6 worm cellular contexts compared by ENCODE assay signal in the genomic region with DNA sequence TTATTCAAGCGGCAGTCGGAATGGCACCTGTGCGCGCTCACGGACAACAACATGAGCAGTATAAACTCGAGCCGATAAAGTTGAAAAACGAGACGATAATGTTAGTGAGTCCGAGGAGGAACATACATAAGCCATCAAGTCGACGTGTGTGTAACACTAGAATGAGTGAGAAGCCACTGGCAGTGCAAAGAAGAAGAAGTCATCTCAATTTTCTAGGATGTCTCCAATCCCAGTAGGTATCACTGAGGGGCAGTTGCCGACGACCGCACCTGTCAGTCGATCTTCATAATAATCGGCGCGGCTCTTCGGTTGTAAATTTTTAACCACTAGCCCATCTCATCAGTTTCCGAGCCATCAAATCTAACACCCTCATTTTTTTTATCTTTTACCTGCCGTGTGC.
TF ChIP-seq lines count a peak whose summit lies in the region.

No protein-coding gene starts in this region.

TF ChIP-seq in whole organism, L2 larva, 48 proteins besides CTCF, POLR2A, EP300 and RAD21:
- TF ChIP-seq aly-2 (tag; optimal IDR thresholded peaks at IDR 0.05; lab: Kevin White, UChicago), result no peak
- TF ChIP-seq ceh-16 (tag; optimal IDR thresholded peaks at IDR 0.05; lab: Kevin White, UChicago), result no peak
- TF ChIP-seq sma-9 (GFP tag; optimal IDR thresholded peaks at IDR 0.05; lab: Kevin White, UChicago), result peak; percentile 20
- no peak for TF ChIP-seq sma-9 (tag; optimal IDR thresholded peaks at IDR 0.05; lab: Kevin White, UChicago)
- TF ChIP-seq R02D3.7 (tag; optimal IDR thresholded peaks at IDR 0.05; lab: Kevin White, UChicago), result no peak
- no peak for TF ChIP-seq ceh-82 (tag; optimal IDR thresholded peaks at IDR 0.05; lab: Kevin White, UChicago)
- TF ChIP-seq ZK546.5 (tag; optimal IDR thresholded peaks at IDR 0.05; lab: Kevin White, UChicago), result no peak
- peak; percentile 45 for TF ChIP-seq F13H6.1 (tag; optimal IDR thresholded peaks at IDR 0.05; lab: Kevin White, UChicago)
- no peak for TF ChIP-seq nhr-10 (tag; optimal IDR thresholded peaks at IDR 0.05; lab: Kevin White, UChicago)
- TF ChIP-seq nhr-11 (tag; optimal IDR thresholded peaks at IDR 0.05; lab: Kevin White, UChicago), result no peak
TF ChIP-seq in whole organism, L2 larva: peak in this region for 2.

TF ChIP-seq in whole organism, L3 larva, 47 proteins besides CTCF, POLR2A, EP300 and RAD21:
- TF ChIP-seq fos-1 (tag; optimal IDR thresholded peaks at IDR 0.05; lab: Kevin White, UChicago) (no peak), ama-1 (optimal IDR thresholded peaks at IDR 0.05; lab: Kevin White, UChicago) (peak; percentile 31)

TF ChIP-seq in whole organism, L4 larva, 104 proteins besides CTCF, POLR2A, EP300 and RAD21 (continues in another document):
- TF ChIP-seq mxl-3 (GFP tag; optimal IDR thresholded peaks at IDR 0.05; lab: Kevin White, UChicago) (no peak), fkh-10 (GFP tag; optimal IDR thresholded peaks at IDR 0.05; lab: Kevin White, UChicago) (no peak), zag-1 (tag; optimal IDR thresholded peaks at IDR 0.05; lab: Kevin White, UChicago) (no peak), unc-39 (tag; optimal IDR thresholded peaks at IDR 0.05; lab: Kevin White, UChicago) (no peak), unc-62 (GFP tag; optimal IDR thresholded peaks at IDR 0.05 in 1 of 2; lab: Kevin White, UChicago) (peak in 1 of 2 experiments; percentile 4), unc-62 (tag; optimal IDR thresholded peaks at IDR 0.05; lab: Kevin White, UChicago) (no peak), daf-16 (GFP tag; optimal IDR thresholded peaks at IDR 0.05; lab: Kevin White, UChicago) (peak in 1 of 2 experiments; percentile 65), daf-16 (tag; optimal IDR thresholded peaks at IDR 0.05; lab: Kevin White, UChicago) (no peak), dmd-9 (GFP tag; IDR thresholded peaks at IDR 0.05; lab: Robert Waterston, UW) (no peak), Y48G9A.11 (GFP tag; IDR thresholded peaks at IDR 0.05; lab: Robert Waterston, UW) (no peak), jun-1 (tag; optimal IDR thresholded peaks at IDR 0.05; lab: Kevin White, UChicago) (no peak), nhr-237 (tag; optimal IDR thresholded peaks at IDR 0.05; lab: Kevin White, UChicago) (no peak), madf-5 (GFP tag; IDR thresholded peaks at IDR 0.05; lab: Robert Waterston, UW) (no peak), ceh-20 (GFP tag; IDR thresholded peaks at IDR 0.05; lab: Robert Waterston, UW) (peak; percentile 8; the same call in 1 of the 2 replicates), aha-1 (tag; lab: Kevin White, UChicago) (peak; percentile 96), hmg-1.1 (GFP tag; IDR thresholded peaks at IDR 0.05; lab: Robert Waterston, UW) (0 out of 2 replicates have a peak, but pooled peaks have one; percentile 29), vab-7 (GFP tag; IDR thresholded peaks at IDR 0.05; lab: Robert Waterston, UW) (no peak), mdt-29 (GFP tag; IDR thresholded peaks at IDR 0.05; lab: Robert Waterston, UW) (no peak), saeg-2 (GFP tag; IDR thresholded peaks at IDR 0.05; lab: Robert Waterston, UW) (no peak)

TF ChIP-seq in whole organism, late embryonic, 69 proteins besides CTCF, POLR2A, EP300 and RAD21:
- TF ChIP-seq syd-9 (tag; optimal IDR thresholded peaks at IDR 0.05; lab: Kevin White, UChicago) (no peak), ceh-34 (tag; optimal IDR thresholded peaks at IDR 0.05; lab: Kevin White, UChicago) (peak; percentile 65), ceh-18 (tag; optimal IDR thresholded peaks at IDR 0.05; lab: Kevin White, UChicago) (no peak), rnt-1 (tag; optimal IDR thresholded peaks at IDR 0.05; lab: Kevin White, UChicago) (peak; percentile 61), unc-55 (GFP tag; optimal IDR thresholded peaks at IDR 0.05; lab: Kevin White, UChicago) (peak; percentile 29), ceh-24 (tag; optimal IDR thresholded peaks at IDR 0.05; lab: Kevin White, UChicago) (no peak)

TF ChIP-seq in whole organism, mixed stage, embryonic, 35 proteins besides CTCF, POLR2A, EP300 and RAD21:
- TF ChIP-seq unc-62 (GFP tag; optimal IDR thresholded peaks at IDR 0.05; lab: Kevin White, UChicago) (peak; percentile 61), unc-39 (tag; optimal IDR thresholded peaks at IDR 0.05; lab: Kevin White, UChicago) (no peak), unc-120 (tag; optimal IDR thresholded peaks at IDR 0.05; lab: Kevin White, UChicago; ENCODE audit: poor library complexity, severe bottlenecking) (peak; percentile 64), hlh-1 (tag; optimal IDR thresholded peaks at IDR 0.05; lab: Kevin White, UChicago) (peak; percentile 72), nhr-12 (tag; optimal IDR thresholded peaks at IDR 0.05; lab: Kevin White, UChicago) (no peak)
TF ChIP-seq in whole organism, mixed stage, embryonic: peak in this region for 3.

TF ChIP-seq in whole organism, young adult, 124 proteins besides CTCF, POLR2A, EP300 and RAD21:
- TF ChIP-seq athp-1 (tag; optimal IDR thresholded peaks at IDR 0.05; lab: Kevin White, UChicago) (no peak), lin-26 (GFP tag; IDR thresholded peaks at IDR 0.05; lab: Robert Waterston, UW) (no peak), cebp-1 (GFP tag; IDR thresholded peaks at IDR 0.05; lab: Robert Waterston, UW) (no peak), cebp-1 (tag; optimal IDR thresholded peaks at IDR 0.05; lab: Kevin White, UChicago) (peak; percentile 32), snpc-3.4 (tag; optimal IDR thresholded peaks at IDR 0.05; lab: Kevin White, UChicago) (no peak)
